Fruit fly (Drosophila melanogaster) whole organism, prepupa: ENCODE results near the gene retinin.

Source experiments
- Blimp-1 ChIP-seq: fragments of 200-800 bp; sonication (Bioruptor generic); optimal IDR thresholded peaks from 3 replicates; lab custom pipeline; 2017; ENCODE audit warnings: missing biosample characterization, missing genetic modification characterization, mild to moderate bottlenecking, moderate library complexity, missing genetic modification reagents
- CG10631 ChIP-seq: fragments of 200-800 bp; sonication (Bioruptor generic); optimal IDR thresholded peaks from 2 replicates; lab custom pipeline; 2016; ENCODE audit warnings: missing biosample characterization, missing genetic modification characterization
- CG10669 ChIP-seq: fragments of 200-800 bp; sonication (Bioruptor generic); optimal IDR thresholded peaks from 3 replicates; lab custom pipeline; 2018; ENCODE audit warnings: missing biosample characterization, mild to moderate bottlenecking, missing genetic modification characterization, moderate library complexity
- CG11762 ChIP-seq: fragments of 200-800 bp; sonication (Bioruptor generic); optimal IDR thresholded peaks from 3 replicates; lab custom pipeline; 2016; ENCODE audit warnings: missing biosample characterization, missing genetic modification characterization; ENCODE audit not compliant: insufficient read depth
- CG11902 ChIP-seq: fragments of 200-800 bp; sonication (Bioruptor generic); optimal IDR thresholded peaks from 3 replicates; lab custom pipeline; 2016; ENCODE audit warnings: missing biosample characterization, missing genetic modification characterization
- CG15336 ChIP-seq: fragments of 200-800 bp; sonication (Bioruptor generic); IDR thresholded peaks from 2 replicates; pipeline ENCODE4 v1.3.6; 2022; ENCODE audit warnings: missing biosample characterization, missing genetic modification characterization
- CG1621 ChIP-seq: fragments of 200-800 bp; sonication (Bioruptor generic); optimal IDR thresholded peaks from 3 replicates; lab custom pipeline; 2018; ENCODE audit warnings: missing biosample characterization, mild to moderate bottlenecking, missing genetic modification characterization
- CG3032 ChIP-seq: fragments of 200-800 bp; optimal IDR thresholded peaks from 2 replicates; lab custom pipeline; 2019; ENCODE audit warnings: missing biosample characterization, mild to moderate bottlenecking, missing genetic modification characterization, moderate library complexity
- CG31627 ChIP-seq: fragments of 200-800 bp; sonication (Bioruptor generic); optimal IDR thresholded peaks from 3 replicates; lab custom pipeline; 2016; ENCODE audit warnings: missing biosample characterization, missing genetic modification characterization
- CG32006 ChIP-seq: fragments of 200-800 bp; sonication (Bioruptor generic); optimal IDR thresholded peaks from 3 replicates; lab custom pipeline; 2017; ENCODE audit warnings: missing biosample characterization, mild to moderate bottlenecking, missing genetic modification characterization
- CG34406 ChIP-seq: fragments of 200-800 bp; sonication (Bioruptor generic); optimal IDR thresholded peaks from 3 replicates; lab custom pipeline; 2016; ENCODE audit warnings: missing biosample characterization, missing genetic modification characterization
- CG3919 ChIP-seq: fragments of 200-800 bp; sonication (Bioruptor generic); optimal IDR thresholded peaks from 3 replicates; lab custom pipeline; 2016; ENCODE audit warnings: missing biosample characterization, missing genetic modification characterization
- CG4318 ChIP-seq: fragments of 200-800 bp; sonication (Bioruptor generic); optimal IDR thresholded peaks from 3 replicates; lab custom pipeline; 2017; ENCODE audit warnings: missing biosample characterization, mild to moderate bottlenecking, missing genetic modification characterization
- CG6163 ChIP-seq: fragments of 200-800 bp; sonication (Bioruptor generic); IDR thresholded peaks from 3 replicates; pipeline ENCODE4 v1.3.6; 2022; ENCODE audit warnings: missing biosample characterization, missing genetic modification characterization
- CG6276 ChIP-seq: fragments of 200-800 bp; sonication (Bioruptor generic); optimal IDR thresholded peaks from 2 replicates; lab custom pipeline; 2017; ENCODE audit warnings: missing biosample characterization, mild to moderate bottlenecking, missing genetic modification characterization
- CG6808 ChIP-seq: fragments of 200-800 bp; sonication (Bioruptor generic); optimal IDR thresholded peaks from 3 replicates; lab custom pipeline; 2017; ENCODE audit warnings: missing biosample characterization, missing genetic modification characterization, mild to moderate bottlenecking, moderate library complexity, missing genetic modification reagents
- CG6854 ChIP-seq: fragments of 200-800 bp; sonication (Bioruptor generic); optimal IDR thresholded peaks from 2 replicates; lab custom pipeline; 2017; ENCODE audit warnings: missing biosample characterization, mild to moderate bottlenecking, missing genetic modification characterization
- CG7368 ChIP-seq: fragments of 200-800 bp; sonication (Bioruptor generic); optimal IDR thresholded peaks from 3 replicates; lab custom pipeline; 2016; ENCODE audit warnings: missing biosample characterization, missing genetic modification characterization
- CG8119 ChIP-seq: fragments of 200-800 bp; sonication (Bioruptor generic); IDR thresholded peaks from 3 replicates; pipeline ENCODE4 v1.3.6; 2022; ENCODE audit warnings: missing biosample characterization, missing genetic modification characterization
- CG8319 ChIP-seq: fragments of 200-800 bp; sonication (Bioruptor generic); optimal IDR thresholded peaks from 3 replicates; lab custom pipeline; 2016; ENCODE audit warnings: missing biosample characterization, missing genetic modification characterization
- CG9139 ChIP-seq: fragments of 200-800 bp; sonication (Bioruptor generic); optimal IDR thresholded peaks from 3 replicates; lab custom pipeline; 2017; ENCODE audit warnings: missing biosample characterization, mild to moderate bottlenecking, missing genetic modification characterization
- Eip78C ChIP-seq: fragments of 200-800 bp; sonication (Bioruptor generic); peaks from one replicate; lab custom pipeline; 2016; ENCODE audit warnings: missing biosample characterization, missing genetic modification characterization
- Eip93F ChIP-seq: fragments of 200-800 bp; sonication (Bioruptor generic); optimal IDR thresholded peaks from 2 replicates; lab custom pipeline; 2016; ENCODE audit warnings: missing biosample characterization, mild to moderate bottlenecking, missing genetic modification characterization
- Ets96B ChIP-seq: fragments of 200-800 bp; optimal IDR thresholded peaks from 2 replicates; lab custom pipeline; 2019; ENCODE audit warnings: missing biosample characterization, mild to moderate bottlenecking, missing genetic modification characterization, moderate library complexity
- Gug ChIP-seq: fragments of 200-800 bp; sonication (Bioruptor generic); IDR thresholded peaks from 2 replicates; pipeline ENCODE4 v1.3.6; 2022; ENCODE audit warnings: missing biosample characterization, missing genetic modification characterization
- Hr39 ChIP-seq: fragments of 200-800 bp; sonication (Bioruptor generic); optimal IDR thresholded peaks from 2 replicates; lab custom pipeline; 2016; ENCODE audit warnings: missing biosample characterization, missing genetic modification characterization
- Hr4 ChIP-seq: fragments of 200-800 bp; sonication (Bioruptor generic); optimal IDR thresholded peaks from 3 replicates; lab custom pipeline; 2016; ENCODE audit warnings: missing biosample characterization, missing genetic modification characterization
- Lpt ChIP-seq: fragments of 200-800 bp; sonication (Bioruptor generic); optimal IDR thresholded peaks from 3 replicates; lab custom pipeline; 2016; ENCODE audit warnings: missing biosample characterization, missing genetic modification characterization
- Met ChIP-seq: fragments of 200-800 bp; sonication (Bioruptor generic); optimal IDR thresholded peaks from 3 replicates; lab custom pipeline; 2016; ENCODE audit warnings: missing biosample characterization, missing genetic modification characterization
- OdsH ChIP-seq: fragments of 200-800 bp; sonication (Bioruptor generic); optimal IDR thresholded peaks from 3 replicates; lab custom pipeline; 2016; ENCODE audit warnings: missing biosample characterization, missing genetic modification characterization
- Smox ChIP-seq: fragments of 200-800 bp; sonication (Bioruptor generic); optimal IDR thresholded peaks from 3 replicates; lab custom pipeline; 2016; ENCODE audit warnings: missing biosample characterization, missing genetic modification characterization
- Sox102F ChIP-seq: fragments of 200-800 bp; sonication (Bioruptor generic); optimal IDR thresholded peaks from 2 replicates; lab custom pipeline; 2016; ENCODE audit warnings: missing biosample characterization, mild to moderate bottlenecking, missing genetic modification characterization
- Sox15 ChIP-seq: fragments of 200-800 bp; sonication (Bioruptor generic); optimal IDR thresholded peaks from 3 replicates; lab custom pipeline; 2016; ENCODE audit warnings: missing biosample characterization, missing genetic modification characterization
- acj6 ChIP-seq: fragments of 200-800 bp; sonication (Bioruptor generic); optimal IDR thresholded peaks from 3 replicates; lab custom pipeline; 2016; ENCODE audit warnings: missing biosample characterization, missing genetic modification characterization
- cyc ChIP-seq: fragments of 200-800 bp; sonication (Bioruptor generic); optimal IDR thresholded peaks from 3 replicates; lab custom pipeline; 2016; ENCODE audit warnings: missing biosample characterization, missing genetic modification characterization
- dsx ChIP-seq: fragments of 200-800 bp; optimal IDR thresholded peaks from 3 replicates; lab custom pipeline; 2019; ENCODE audit warnings: missing biosample characterization, mild to moderate bottlenecking, missing genetic modification characterization, moderate library complexity; ENCODE audit not compliant: poor library complexity, severe bottlenecking
- eg ChIP-seq: fragments of 200-800 bp; sonication (Bioruptor generic); IDR thresholded peaks from 3 replicates; pipeline ENCODE4 v1.3.6; 2022; ENCODE audit warnings: missing biosample characterization, missing genetic modification characterization
- esn ChIP-seq: fragments of 200-800 bp; sonication (Bioruptor generic); optimal IDR thresholded peaks from 2 replicates; lab custom pipeline; 2016; ENCODE audit warnings: missing biosample characterization, mild to moderate bottlenecking, missing genetic modification characterization, moderate library complexity
- fd59A ChIP-seq: fragments of 200-800 bp; sonication (Bioruptor generic); optimal IDR thresholded peaks from 2 replicates; lab custom pipeline; 2017; ENCODE audit warnings: missing biosample characterization, mild to moderate bottlenecking, missing genetic modification characterization, missing genetic modification reagents
- lz ChIP-seq: fragments of 200-800 bp; sonication (Bioruptor generic); optimal IDR thresholded peaks from 3 replicates; lab custom pipeline; 2016; ENCODE audit warnings: missing biosample characterization, missing genetic modification characterization
- net ChIP-seq: fragments of 200-800 bp; sonication (Bioruptor generic); optimal IDR thresholded peaks from 3 replicates; lab custom pipeline; 2016; ENCODE audit warnings: missing biosample characterization, missing genetic modification characterization
- pdm3 ChIP-seq: fragments of 200-800 bp; sonication (Bioruptor generic); optimal IDR thresholded peaks from 3 replicates; lab custom pipeline; 2016; ENCODE audit warnings: missing biosample characterization, missing genetic modification characterization
- salr ChIP-seq, 2 experiments: fragments of 200-800 bp; sonication (Bioruptor generic); optimal IDR thresholded peaks; 3 replicates each; lab custom pipeline; 2016 to 2018; ENCODE audit warnings: missing biosample characterization in 2 of 2, missing genetic modification characterization in 2 of 2, mild to moderate bottlenecking in 1 of 2
- spab ChIP-seq: fragments of 200-800 bp; sonication (Bioruptor generic); optimal IDR thresholded peaks from 2 replicates; lab custom pipeline; 2017; ENCODE audit warnings: missing biosample characterization, mild to moderate bottlenecking, missing genetic modification characterization, missing genetic modification reagents
- ss ChIP-seq, 2 experiments: fragments of 200-800 bp; sonication (Bioruptor generic); optimal IDR thresholded peaks; 2 replicates in 1 of 2; 3 replicates in 1 of 2; lab custom pipeline; 2017 to 2018; ENCODE audit warnings: mild to moderate bottlenecking in 2 of 2, missing biosample characterization in 2 of 2, missing genetic modification characterization in 2 of 2, moderate library complexity in 1 of 2
- svp ChIP-seq: fragments of 200-800 bp; sonication (Bioruptor generic); peaks from one replicate; lab custom pipeline; 2016; ENCODE audit warnings: missing biosample characterization, missing genetic modification characterization
- topi ChIP-seq: fragments of 200-800 bp; sonication (Bioruptor generic); optimal IDR thresholded peaks from 3 replicates; lab custom pipeline; 2016; ENCODE audit warnings: missing biosample characterization, missing genetic modification characterization

retinin gene

dm6 chr3L:16361200-16361815 lies 29.6 kb downstream of the retinin start (continued):
- TF ChIP-seq CG6854 (peak; percentile 68), CG3032 (peak; percentile 97), CG11902 (GFP tag; lab: Kevin White, UChicago) (peak; percentile 70), svp (peak; percentile 89), Met (GFP tag; lab: Kevin White, UChicago) (peak; percentile 74), CG11762 (peak; percentile 70), Lpt (GFP tag; lab: Kevin White, UChicago) (peak; percentile 39), Hr4 (GFP tag; lab: Kevin White, UChicago) (peak; percentile 48), CG34406 (GFP tag; lab: Kevin White, UChicago) (peak; percentile 89), Sox102F (GFP tag; lab: Kevin White, UChicago) (peak; percentile 66), salr (GFP tag; optimal IDR thresholded peaks at IDR 0.05; lab: Kevin White, UChicago) (peak; percentile 79 to 86), Gug (GFP tag; lab: Robert Waterston, UW) (no peak), Eip93F (no peak), Hr39 (peak; percentile 61), Blimp-1 (peak; percentile 27), pdm3 (GFP tag; lab: Kevin White, UChicago) (peak; percentile 84), Smox (GFP tag; lab: Kevin White, UChicago) (peak; percentile 75), topi (peak; percentile 79), ss (GFP tag; optimal IDR thresholded peaks at IDR 0.05; lab: Kevin White, UChicago) (peak; percentile 95 to 97), Sox15 (GFP tag; lab: Kevin White, UChicago) (peak; percentile 75), esn (GFP tag; lab: Kevin White, UChicago) (peak; percentile 80)
- TF ChIP-seq, all 60 proteins: peak for 54

dm6 chr3L:16362119-16362653 lies 30.5 kb downstream of the retinin start, which contains the start of gene Cpr72Ea:
Cpr72Ea (plus strand) TSS chr3L:16362603.
- TF ChIP-seq CG32006 (no peak), fd59A (GFP tag; lab: Kevin White, UChicago) (peak; percentile 14), ss (GFP tag; optimal IDR thresholded peaks at IDR 0.05; lab: Kevin White, UChicago) (peak; percentile 4 to 36), Ets96B (peak; percentile 37), CG10669 (GFP tag; lab: Kevin White, UChicago) (no peak), spab (GFP tag; lab: Kevin White, UChicago) (peak; percentile 27), Eip78C (GFP tag; lab: Kevin White, UChicago) (peak; percentile 31), CG6808 (peak; percentile 52), CG6854 (no peak), dsx (GFP tag; lab: Kevin White, UChicago) (peak; percentile 46), CG8119 (GFP tag; lab: Robert Waterston, UW) (no peak), OdsH (GFP tag; lab: Kevin White, UChicago) (no peak), CG10631 (GFP tag; lab: Kevin White, UChicago) (peak; percentile 6), CG3032 (peak; percentile 66), net (no peak), acj6 (GFP tag; lab: Kevin White, UChicago) (no peak), Sox102F (GFP tag; lab: Kevin White, UChicago) (no peak)
- TF ChIP-seq, all 60 proteins: peak for 9

- TF ChIP-seq Sox15 (GFP tag; lab: Kevin White, UChicago), result peak; percentile 65
- TF ChIP-seq OdsH (GFP tag; lab: Kevin White, UChicago), result peak; percentile 87
- TF ChIP-seq CG8119 (GFP tag; lab: Robert Waterston, UW), result peak; percentile 81
- TF ChIP-seq eg, result no peak
- peak; percentile 85 for TF ChIP-seq CG10669 (GFP tag; lab: Kevin White, UChicago)
- peak; percentile 83 for TF ChIP-seq CG8319 (GFP tag; lab: Kevin White, UChicago)
- TF ChIP-seq CG4318 (GFP tag; lab: Kevin White, UChicago), result peak; percentile 39
- TF ChIP-seq Ets96B, result peak; percentile 90
- TF ChIP-seq CG7368 (GFP tag; lab: Kevin White, UChicago), result peak; percentile 77
- peak; percentile 84 for TF ChIP-seq CG1621
- peak; percentile 83 for TF ChIP-seq cyc
- TF ChIP-seq esn (GFP tag; lab: Kevin White, UChicago), result peak; percentile 89
- no peak; the same call in 1 of the 3 replicates for TF ChIP-seq CG6163 (GFP tag; lab: Robert Waterston, UW)
- peak; percentile 78 for TF ChIP-seq CG31627 (GFP tag; lab: Kevin White, UChicago)
- peak; percentile 92 for TF ChIP-seq CG3919
- peak; percentile 31 for TF ChIP-seq CG6276 (GFP tag; lab: Kevin White, UChicago)
- TF ChIP-seq lz, result peak; percentile 83
- TF ChIP-seq CG9139 (GFP tag; lab: Kevin White, UChicago), result peak; percentile 81
- peak; percentile 88 for TF ChIP-seq spab (GFP tag; lab: Kevin White, UChicago)
- peak; percentile 69 for TF ChIP-seq CG15336 (GFP tag; lab: Robert Waterston, UW)
- peak; percentile 63 for TF ChIP-seq Blimp-1
These were observed 32.4 kb downstream of the retinin start for dm6 chr3L:16364182-16364581.
